Worm (Caenorhabditis elegans): ENCODE results near the gene Y57G11C.3.
A peak's percentile ranks its signal among the peaks of the same experiment; 100 is the strongest.

Y57G11C.3 gene

DNA sequence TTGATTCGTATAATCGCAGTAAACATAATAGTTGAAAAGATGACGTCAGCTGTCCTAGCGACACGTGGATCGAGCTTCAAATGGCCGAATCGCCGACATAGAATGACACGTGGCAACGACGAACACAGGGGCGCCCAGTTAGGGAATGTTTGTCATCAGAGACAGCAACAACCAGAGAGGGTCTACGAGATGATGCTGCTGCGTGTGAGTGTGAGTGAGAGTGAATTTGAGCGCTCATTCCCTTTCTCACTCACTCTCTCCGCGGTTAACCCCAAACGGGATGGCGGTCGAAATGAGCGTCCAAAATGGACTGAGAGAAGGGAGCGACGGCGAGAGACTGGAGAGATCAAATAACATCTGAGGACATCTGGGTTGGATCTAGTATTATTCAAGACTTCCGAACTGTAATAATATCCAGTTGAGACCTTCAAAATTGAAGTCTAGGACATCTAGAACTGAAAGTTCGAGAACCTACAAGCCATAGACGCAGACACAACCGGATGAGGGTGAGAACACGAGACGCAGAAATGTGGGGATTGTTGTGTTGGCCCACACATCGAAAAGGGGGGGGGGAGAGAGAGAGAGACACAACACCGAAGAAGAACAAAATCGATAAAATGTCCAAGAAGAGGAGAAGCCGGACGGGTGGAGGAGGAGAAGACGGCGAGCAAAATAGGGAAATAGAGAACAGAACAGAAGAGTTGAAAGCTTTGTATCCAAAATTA is 26.1 kb downstream of the Y57G11C.3 start (continued):
- TF ChIP-seq lsy-27 (tag; optimal IDR thresholded peaks at IDR 0.05; ENCODE audit: borderline replicate concordance, insufficient read depth) = no peak
- no peak; the same call in 1 of the 2 replicates for TF ChIP-seq mcd-1 (GFP tag; IDR thresholded peaks at IDR 0.05)
- TF ChIP-seq hlh-12 (tag; optimal IDR thresholded peaks at IDR 0.05) = no peak
- TF ChIP-seq lsl-1 (GFP tag; optimal IDR thresholded peaks at IDR 0.05) = no peak
- peak; percentile 54; the same call in 1 of the 2 replicates for TF ChIP-seq hsf-1 (GFP tag; IDR thresholded peaks at IDR 0.05)
- TF ChIP-seq C17E4.6 (GFP tag; IDR thresholded peaks at IDR 0.05) = no peak
- no peak for TF ChIP-seq ztf-6 (GFP tag; IDR thresholded peaks at IDR 0.05)
- peak; percentile 66 for TF ChIP-seq K12H6.12 (tag; optimal IDR thresholded peaks at IDR 0.05)
- TF ChIP-seq nhr-80 (tag; optimal IDR thresholded peaks at IDR 0.05) = peak; percentile 64
- no peak for TF ChIP-seq cebp-1 (GFP tag; IDR thresholded peaks at IDR 0.05)
- no peak for TF ChIP-seq cebp-1 (tag; optimal IDR thresholded peaks at IDR 0.05)
- no peak for TF ChIP-seq lin-26 (GFP tag; IDR thresholded peaks at IDR 0.05)
- TF ChIP-seq ceh-27 (GFP tag; optimal IDR thresholded peaks at IDR 0.05) = no peak
- no peak for TF ChIP-seq B0261.1 (tag; optimal IDR thresholded peaks at IDR 0.05)
- TF ChIP-seq egrh-3 (GFP tag; IDR thresholded peaks at IDR 0.05) = 0 out of 2 replicates have a peak, but pooled peaks have one; percentile 10
- TF ChIP-seq rcor-1 (GFP tag; IDR thresholded peaks at IDR 0.05) = no peak
- no peak for TF ChIP-seq dpff-1 (tag; optimal IDR thresholded peaks at IDR 0.05)
- TF ChIP-seq attf-5 (GFP tag; optimal IDR thresholded peaks at IDR 0.05) = peak; percentile 62
- TF ChIP-seq somi-1 (GFP tag; optimal IDR thresholded peaks at IDR 0.05) = no peak
- no peak for TF ChIP-seq nhr-179 (tag; optimal IDR thresholded peaks at IDR 0.05)
- TF ChIP-seq sdz-38 (tag; optimal IDR thresholded peaks at IDR 0.05) = no peak
- TF ChIP-seq ztf-26 (tag; optimal IDR thresholded peaks at IDR 0.05) = peak; percentile 43
- no peak for TF ChIP-seq akir-1 (GFP tag; optimal IDR thresholded peaks at IDR 0.05)
- TF ChIP-seq pha-4 (tag; optimal IDR thresholded peaks at IDR 0.05) = no peak
- TF ChIP-seq bed-1 (GFP tag; IDR thresholded peaks at IDR 0.05) = no peak
- no peak for TF ChIP-seq Y56A3A.18 (GFP tag; IDR thresholded peaks at IDR 0.05)
- TF ChIP-seq snpc-3.4 (tag; optimal IDR thresholded peaks at IDR 0.05) = no peak
- no peak for TF ChIP-seq ZK185.1 (tag; optimal IDR thresholded peaks at IDR 0.05; ENCODE audit: poor library complexity, severe bottlenecking)
- no peak for TF ChIP-seq him-1 (tag; optimal IDR thresholded peaks at IDR 0.05)
- TF ChIP-seq fkh-3 (tag; optimal IDR thresholded peaks at IDR 0.05) = no peak
- TF ChIP-seq Y53G8AR.9 (GFP tag; conservative IDR thresholded peaks at IDR 0.05) = no peak
- TF ChIP-seq Y95B8A.8 (GFP tag; IDR thresholded peaks at IDR 0.05) = no peak
- TF ChIP-seq ztf-22 (GFP tag; optimal IDR thresholded peaks at IDR 0.05) = no peak
- no peak for TF ChIP-seq snpc-1.1 (tag; optimal IDR thresholded peaks at IDR 0.05; ENCODE audit: insufficient read depth)
- TF ChIP-seq F57A8.1 (GFP tag; optimal IDR thresholded peaks at IDR 0.05) = no peak
- 0 out of 2 replicates have a peak, but pooled peaks have one; percentile 12 for TF ChIP-seq K11D2.4 (GFP tag; IDR thresholded peaks at IDR 0.05)
- TF ChIP-seq F37B4.10 (GFP tag; IDR thresholded peaks at IDR 0.05) = 0 out of 2 replicates have a peak, but pooled peaks have one; percentile 36
- peak; percentile 15 for TF ChIP-seq snpc-4 (GFP tag; optimal IDR thresholded peaks at IDR 0.05)
- TF ChIP-seq snpc-4 (tag; optimal IDR thresholded peaks at IDR 0.05) = peak in 1 of 4 experiments; percentile 3
- TF ChIP-seq F57C9.4 (tag; optimal IDR thresholded peaks at IDR 0.05) = no peak
- TF ChIP-seq nfya-1 (tag; optimal IDR thresholded peaks at IDR 0.05; ENCODE audit: borderline replicate concordance, insufficient read depth) = no peak
- TF ChIP-seq cebp-2 (GFP tag; IDR thresholded peaks at IDR 0.05) = no peak
- TF ChIP-seq Y67H2A.10 (GFP tag; conservative IDR thresholded peaks at IDR 0.05) = no peak
